Fruit fly (Drosophila melanogaster) whole organism, larva: ENCODE data around the gene alpha-Est6.

ENCODE experiments used
- noc ChIP-seq: fragments of 200-800 bp; sonication (Bioruptor generic); optimal IDR thresholded peaks from 3 replicates; lab custom pipeline; 2019; ENCODE audit warnings: missing biosample characterization, mild to moderate bottlenecking, missing genetic modification characterization, moderate library complexity

alpha-Est6 gene

DNA sequence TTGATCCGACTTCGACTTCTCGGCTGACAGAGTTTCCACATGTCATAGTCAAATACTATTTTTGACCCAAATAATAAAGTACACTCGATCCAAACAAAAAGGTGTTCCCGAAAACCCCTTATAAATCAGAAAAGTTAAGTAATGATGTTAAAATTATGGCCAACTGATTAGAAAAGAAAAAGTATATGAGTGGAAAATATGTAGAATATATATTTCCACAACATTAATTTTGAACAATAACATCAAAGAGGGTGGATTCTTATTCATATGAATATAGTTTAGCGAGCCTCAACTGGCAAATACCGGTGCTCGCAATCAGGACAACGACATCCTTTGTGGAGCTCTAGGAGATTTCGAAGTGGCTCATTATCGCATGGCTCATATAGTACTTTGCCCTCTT is at the start of gene alpha-Est6:
Gene alpha-Est6, minus strand, starts transcription at position 101 of the 400 bp plus-strand sequence.
- TF ChIP-seq noc (tag; lab: Kevin White, UChicago), result no peak

- TF ChIP-seq noc (tag; lab: Kevin White, UChicago), result no peak
These were observed 43.7 kb upstream of the alpha-Est6 start for dm6 chr3R:7572237-7572636.

DNA sequence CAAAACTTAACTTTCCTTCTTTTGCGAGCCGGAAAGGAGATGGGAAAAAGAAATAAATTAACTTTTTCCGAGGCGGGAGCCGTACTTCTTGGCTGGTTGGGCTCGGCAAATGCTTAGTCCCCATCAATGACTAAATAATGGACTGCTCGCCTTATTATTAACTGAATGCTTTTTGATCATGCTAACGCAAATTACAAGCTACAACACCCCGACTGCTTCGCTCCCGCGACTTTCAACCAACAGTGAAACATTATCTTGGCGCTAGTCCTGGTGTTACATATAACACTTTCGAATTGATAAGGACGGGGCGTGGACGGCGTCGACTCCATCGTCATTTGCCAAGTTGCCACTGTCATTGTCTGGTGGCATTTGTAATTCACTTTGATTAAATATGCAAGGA is 23.1 kb upstream of the alpha-Est6 start, which contains the start of gene CG45545:
Gene CG45545, plus strand, starts transcription at position 301 of the 400 bp plus-strand sequence.
- no peak for TF ChIP-seq noc (tag; lab: Kevin White, UChicago)

- peak; percentile 19 for TF ChIP-seq noc (tag; lab: Kevin White, UChicago)
These were observed 20.5 kb upstream of the alpha-Est6 start, which contains the start of gene alpha-Est1 for dm6 chr3R:7548808-7549744. Gene alpha-Est1 (minus strand): TSS chr3R:7549124.

dm6 chr3R:7541145-7541860 is 12.7 kb upstream of the alpha-Est6 start, which contains the start of the genes alpha-Est3 and alpha-Est2:
Gene alpha-Est3 (minus strand): TSS chr3R:7541631.
Gene alpha-Est2 (plus strand): TSS chr3R:7541810.
- no peak for TF ChIP-seq noc (tag; lab: Kevin White, UChicago)

DNA sequence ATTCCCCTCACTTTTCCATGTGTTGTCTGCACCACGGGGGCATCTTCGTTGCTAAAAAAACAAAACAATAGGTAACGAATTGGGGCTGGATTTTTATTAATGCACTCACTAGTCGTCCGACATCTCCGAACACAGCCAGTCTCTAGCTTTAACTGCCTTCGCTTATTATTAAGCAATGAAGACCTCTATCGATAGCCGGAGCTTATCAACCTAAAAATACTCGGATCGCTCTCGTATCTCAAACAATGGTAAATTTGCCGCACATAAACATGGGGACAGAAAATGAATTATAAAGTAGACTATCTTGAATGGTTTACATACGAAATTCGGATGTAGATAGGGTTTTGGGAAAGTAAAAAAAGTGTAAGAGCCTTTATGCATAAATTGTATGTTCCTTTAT is 9.9 kb upstream of the alpha-Est6 start, which contains the start of gene alpha-Est4:
Gene alpha-Est4, minus strand, starts transcription at position 181 of the 400 bp plus-strand sequence.
- no peak for TF ChIP-seq noc (tag; lab: Kevin White, UChicago)

DNA sequence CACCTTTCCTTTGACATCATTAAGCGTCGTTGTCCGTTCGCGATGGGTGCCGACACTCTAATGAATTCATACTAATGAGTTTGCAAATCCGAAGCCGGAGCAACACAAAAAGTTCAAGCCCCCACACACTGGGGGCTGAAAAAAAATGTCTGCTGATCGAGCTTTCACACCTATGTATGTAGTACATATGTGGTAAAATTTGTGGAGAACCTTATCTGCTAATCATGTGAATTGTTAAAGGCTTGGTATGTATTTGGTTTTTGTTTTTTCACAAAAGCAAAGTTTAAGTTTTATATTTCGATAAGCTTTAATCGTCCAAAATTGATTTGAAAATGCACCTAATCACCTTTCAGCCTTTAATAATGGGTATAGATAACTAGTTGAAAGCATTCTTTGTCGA is 7.7 kb upstream of the alpha-Est6 start, which contains the start of gene alpha-Est5:
Gene alpha-Est5, minus strand, starts transcription at position 110 of the 400 bp plus-strand sequence.
- no peak for TF ChIP-seq noc (tag; lab: Kevin White, UChicago)

dm6 chr3R:7535606-7536005 is 7.0 kb upstream of the alpha-Est6 start:
- no peak for TF ChIP-seq noc (tag; lab: Kevin White, UChicago)

- no peak for TF ChIP-seq noc (tag; lab: Kevin White, UChicago)
These were observed 1.7 kb upstream of the alpha-Est6 start, which contains the start of the genes Rtnl2 and alphaTub84D for dm6 chr3R:7530184-7530821. Gene Rtnl2 (minus strand): TSS chr3R:7530241. Gene alphaTub84D (plus strand): TSS chr3R:7530753.

DNA sequence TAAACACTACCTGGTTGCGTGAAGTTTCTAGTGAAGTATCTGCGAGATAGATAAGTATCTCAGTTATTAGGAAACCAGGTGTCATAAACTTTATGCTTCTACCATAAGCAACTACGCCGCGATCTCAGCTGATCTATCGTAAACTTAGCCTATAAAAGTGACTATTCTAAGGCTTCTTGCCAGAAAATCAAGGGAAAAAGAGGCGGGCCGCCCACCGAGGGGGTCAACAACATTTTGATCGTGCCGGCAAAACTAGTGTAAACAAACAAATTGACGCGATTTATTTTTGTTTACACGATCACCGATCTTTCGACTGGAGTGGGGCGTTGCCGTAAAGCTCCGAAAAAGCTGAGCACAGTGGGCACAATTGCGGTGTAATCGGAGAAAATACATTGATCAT is 4.4 kb downstream of the alpha-Est6 start:
- TF ChIP-seq noc (tag; lab: Kevin White, UChicago), result peak; percentile 29

DNA sequence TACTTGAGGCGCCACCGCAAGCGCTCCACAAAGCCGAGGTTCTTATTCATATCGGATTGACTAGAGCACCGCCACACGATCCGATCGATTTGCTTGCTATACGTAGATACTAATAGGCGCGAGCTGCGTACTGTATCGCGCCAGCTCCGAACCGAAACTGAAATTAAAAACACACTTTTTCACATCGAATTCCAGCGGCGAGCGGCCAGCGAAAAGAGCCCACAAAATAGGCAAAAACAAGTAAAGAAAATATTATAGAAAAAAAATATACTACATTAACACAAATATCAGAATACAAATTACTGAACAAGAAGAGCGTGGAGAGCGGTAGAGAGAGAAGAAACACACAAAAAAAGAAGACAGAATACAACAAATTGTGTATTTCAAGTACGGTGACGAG is 5.0 kb downstream of the alpha-Est6 start, which contains the start of gene alpha-Est7:
Gene alpha-Est7, minus strand, starts transcription at position 160 of the 400 bp plus-strand sequence.
- TF ChIP-seq noc (tag; lab: Kevin White, UChicago), result no peak

DNA sequence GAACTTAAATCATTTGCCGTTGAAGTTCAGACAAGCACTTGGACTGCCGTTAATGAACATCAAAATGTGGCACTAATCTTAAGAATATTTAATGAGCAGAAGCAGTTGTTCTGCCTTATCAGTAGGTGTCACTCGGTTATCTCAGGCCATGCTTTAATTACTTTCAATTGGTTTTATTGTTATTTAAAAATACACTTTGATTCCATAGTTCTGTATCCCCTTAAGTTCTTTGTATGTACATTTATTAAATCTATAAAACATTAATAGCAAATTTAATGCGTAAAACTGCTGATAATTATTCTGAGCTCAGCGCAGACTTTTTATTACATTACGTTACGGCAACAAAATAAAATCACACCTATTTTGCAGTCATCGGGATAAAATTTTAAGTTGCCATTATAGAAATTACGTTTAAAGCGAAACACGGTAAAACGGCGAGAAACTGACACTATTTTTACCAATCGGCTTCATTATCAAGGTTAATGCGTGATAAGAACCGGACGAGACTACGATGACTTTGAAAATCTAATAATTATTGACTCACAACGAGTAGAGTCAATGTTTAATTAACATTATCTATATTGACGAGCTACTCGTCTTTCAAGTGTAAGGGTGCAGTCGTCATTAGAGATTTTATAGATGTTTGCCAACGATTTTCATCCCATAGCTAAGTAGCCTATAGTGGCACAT is 6.2 kb downstream of the alpha-Est6 start:
- TF ChIP-seq noc (tag; lab: Kevin White, UChicago), result peak; percentile 84

DNA sequence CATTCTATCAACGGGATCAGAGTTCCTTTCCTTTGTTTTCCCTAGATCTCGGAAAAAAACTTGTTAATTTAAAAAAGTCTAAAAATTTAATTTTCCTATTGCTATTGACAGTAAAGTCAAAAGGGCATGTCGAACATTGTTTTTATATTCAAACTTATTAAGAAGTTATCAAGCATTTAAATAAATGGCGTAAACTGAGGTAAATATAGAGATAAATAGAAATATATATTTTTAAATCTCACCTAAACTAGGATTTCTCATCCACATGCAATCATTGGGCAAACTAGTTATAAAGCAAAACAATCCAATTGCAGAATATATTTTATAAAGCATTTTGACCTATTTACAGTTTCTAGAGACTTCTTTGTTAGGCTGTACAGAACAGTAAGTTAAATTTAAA is 9.2 kb downstream of the alpha-Est6 start, which contains the start of gene Ubc84D:
Gene Ubc84D, minus strand, starts transcription at position 101 of the 400 bp plus-strand sequence.
- no peak for TF ChIP-seq noc (tag; lab: Kevin White, UChicago)

dm6 chr3R:7515599-7516069 is 12.9 kb downstream of the alpha-Est6 start, which contains the start of gene alpha-Est8:
Gene alpha-Est8 (minus strand): TSS chr3R:7515670.
- peak; percentile 70 for TF ChIP-seq noc (tag; lab: Kevin White, UChicago)
